Worm (Caenorhabditis elegans) whole organism, L3 larva: Measurements from ENCODE around the gene srab-6.

Experiments used
- R02D3.7 ChIP-seq: fragments of 150-350 bp; optimal IDR thresholded peaks from 2 replicates; lab custom pipeline; 2014; ENCODE audit warnings: missing biosample characterization, missing genetic modification characterization
- ZK546.5 ChIP-seq: sonication (generic microtip); optimal IDR thresholded peaks from 2 replicates; lab custom pipeline; 2017; ENCODE audit warnings: missing biosample characterization, missing genetic modification characterization
- aly-2 ChIP-seq: fragments of 150-350 bp; optimal IDR thresholded peaks from 2 replicates; lab custom pipeline; 2014; ENCODE audit warnings: missing biosample characterization, missing genetic modification characterization
- ama-1 ChIP-seq: fragments of 150-350 bp; optimal IDR thresholded peaks from 2 replicates; lab custom pipeline; 2018
- ceh-16 ChIP-seq: sonication (generic microtip); optimal IDR thresholded peaks from 2 replicates; lab custom pipeline; 2017; ENCODE audit warnings: missing biosample characterization, missing genetic modification characterization
- ceh-82 ChIP-seq: fragments of 150-350 bp; optimal IDR thresholded peaks from 2 replicates; lab custom pipeline; 2014; ENCODE audit warnings: missing biosample characterization, missing genetic modification characterization
- egl-27 ChIP-seq: sonication (generic microtip); optimal IDR thresholded peaks from 4 replicates; lab custom pipeline; 2017; ENCODE audit warnings: missing biosample characterization, missing genetic modification reagents, missing genetic modification characterization
- egl-5 ChIP-seq: fragments of 150-350 bp; optimal IDR thresholded peaks from 2 replicates; lab custom pipeline; 2017; ENCODE audit warnings: missing biosample characterization, missing genetic modification reagents, missing genetic modification characterization, inconsistent platforms
- elt-2 ChIP-seq: sonication (generic microtip); optimal IDR thresholded peaks from 2 replicates; lab custom pipeline; 2016; ENCODE audit warnings: missing genetic modification reagents, mild to moderate bottlenecking, missing genetic modification characterization, missing compliant biosample characterization
- eor-1 ChIP-seq, 2 experiments: fragments of 150-350 bp; optimal IDR thresholded peaks; 2 replicates each; lab custom pipeline; 2014 to 2018; ENCODE audit warnings: missing biosample characterization in 2 of 2, missing genetic modification characterization in 2 of 2
- fos-1 ChIP-seq: fragments of 150-350 bp; optimal IDR thresholded peaks from 2 replicates; lab custom pipeline; 2014; ENCODE audit warnings: missing biosample characterization, missing genetic modification characterization
- hmg-11 ChIP-seq: sonication (generic microtip); optimal IDR thresholded peaks from 2 replicates; lab custom pipeline; 2016; ENCODE audit warnings: missing genetic modification characterization, missing compliant biosample characterization
- jun-1 ChIP-seq: fragments of 150-350 bp; optimal IDR thresholded peaks from 2 replicates; lab custom pipeline; 2014; ENCODE audit warnings: missing biosample characterization, missing genetic modification reagents, missing genetic modification characterization
- lin-15B ChIP-seq: fragments of 150-350 bp; optimal IDR thresholded peaks from 2 replicates; lab custom pipeline; 2014; ENCODE audit warnings: missing biosample characterization, missing genetic modification characterization
- lin-39 ChIP-seq: fragments of 150-350 bp; optimal IDR thresholded peaks from 2 replicates; lab custom pipeline; 2018; ENCODE audit warnings: missing biosample characterization, missing genetic modification reagents, missing genetic modification characterization
- lsy-12 ChIP-seq: sonication (generic microtip); optimal IDR thresholded peaks from 2 replicates; lab custom pipeline; 2016; ENCODE audit warnings: mild to moderate bottlenecking, missing genetic modification characterization, missing compliant biosample characterization
- mdl-1 ChIP-seq: fragments of 150-350 bp; optimal IDR thresholded peaks from 2 replicates; lab custom pipeline; 2014; ENCODE audit warnings: missing biosample characterization, missing genetic modification characterization
- nhr-11 ChIP-seq: fragments of 150-350 bp; optimal IDR thresholded peaks from 2 replicates; lab custom pipeline; 2014; ENCODE audit warnings: missing biosample characterization, missing genetic modification characterization
- nhr-12 ChIP-seq: fragments of 150-350 bp; optimal IDR thresholded peaks from 2 replicates; lab custom pipeline; 2014; ENCODE audit warnings: missing biosample characterization, missing genetic modification characterization
- nhr-237 ChIP-seq: fragments of 150-350 bp; optimal IDR thresholded peaks from 2 replicates; lab custom pipeline; 2014; ENCODE audit warnings: missing biosample characterization, missing genetic modification characterization
- nhr-25 ChIP-seq: sonication (generic microtip); optimal IDR thresholded peaks from 2 replicates; lab custom pipeline; 2017; ENCODE audit warnings: missing biosample characterization, missing genetic modification characterization
- nhr-28 ChIP-seq: fragments of 150-350 bp; optimal IDR thresholded peaks from 2 replicates; lab custom pipeline; 2014; ENCODE audit warnings: missing biosample characterization, missing genetic modification characterization
- nhr-43 ChIP-seq: sonication (generic microtip); optimal IDR thresholded peaks from 2 replicates; lab custom pipeline; 2016; ENCODE audit warnings: mild to moderate bottlenecking, missing genetic modification characterization, missing compliant biosample characterization; ENCODE audit not compliant: poor library complexity, severe bottlenecking
- nhr-67 ChIP-seq: fragments of 150-350 bp; optimal IDR thresholded peaks from 2 replicates; lab custom pipeline; 2014; ENCODE audit warnings: missing biosample characterization, missing genetic modification characterization
- nhr-76 ChIP-seq: fragments of 150-350 bp; sonication (generic microtip); optimal IDR thresholded peaks from 5 replicates; lab custom pipeline; 2014; ENCODE audit warnings: missing biosample characterization, missing genetic modification characterization
- nhr-77 ChIP-seq: fragments of 150-350 bp; optimal IDR thresholded peaks from 2 replicates; lab custom pipeline; 2014; ENCODE audit warnings: missing biosample characterization, missing genetic modification characterization
- pqm-1 ChIP-seq: fragments of 150-350 bp; optimal IDR thresholded peaks from 2 replicates; lab custom pipeline; 2017; ENCODE audit warnings: missing biosample characterization, missing genetic modification characterization, inconsistent platforms
- sea-2 ChIP-seq: fragments of 150-350 bp; sonication (generic microtip); optimal IDR thresholded peaks from 4 replicates; lab custom pipeline; 2014; ENCODE audit warnings: missing biosample characterization, missing genetic modification reagents, missing genetic modification characterization
- snpc-4 ChIP-seq: fragments of 150-350 bp; optimal IDR thresholded peaks from 2 replicates; lab custom pipeline; 2014; ENCODE audit warnings: missing biosample characterization, missing genetic modification characterization
- tbx-2 ChIP-seq: sonication (generic microtip); optimal IDR thresholded peaks from 2 replicates; lab custom pipeline; 2016; ENCODE audit warnings: mild to moderate bottlenecking, missing genetic modification characterization, missing compliant biosample characterization
- unc-39 ChIP-seq: sonication (generic microtip); optimal IDR thresholded peaks from 4 replicates; lab custom pipeline; 2017; ENCODE audit warnings: missing biosample characterization, missing genetic modification characterization
- unc-62 ChIP-seq: fragments of 150-350 bp; sonication (generic microtip); optimal IDR thresholded peaks from 4 replicates; lab custom pipeline; 2014; ENCODE audit warnings: missing biosample characterization, missing genetic modification reagents, missing genetic modification characterization
- ztf-11 ChIP-seq: fragments of 150-350 bp; optimal IDR thresholded peaks from 2 replicates; lab custom pipeline; 2014; ENCODE audit warnings: missing biosample characterization, missing genetic modification characterization
- ztf-4 ChIP-seq: fragments of 150-350 bp; optimal IDR thresholded peaks from 2 replicates; lab custom pipeline; 2014; ENCODE audit warnings: missing biosample characterization, missing genetic modification characterization

srab-6 gene

DNA sequence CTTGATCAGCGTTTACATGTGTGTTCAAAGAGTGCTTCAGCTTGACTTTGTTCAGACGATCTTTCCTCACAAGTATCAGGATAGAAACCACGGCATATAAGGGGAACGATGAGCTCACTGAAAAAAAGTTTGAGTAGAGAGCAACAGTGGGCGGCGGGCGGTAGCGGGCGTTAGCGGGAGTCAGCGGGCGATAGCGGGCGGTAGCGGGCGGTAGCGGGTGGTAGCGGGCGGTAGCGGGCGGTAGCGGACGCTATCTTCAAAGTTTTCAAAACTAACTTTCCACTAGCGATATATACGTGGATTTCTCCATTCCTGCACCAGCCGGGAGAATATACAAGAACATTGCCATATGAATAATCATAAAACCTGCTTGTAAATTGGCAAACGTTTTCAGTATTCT is 6.5 kb downstream of the srab-6 start:
- TF ChIP-seq pqm-1 (no peak), lin-15B (tag; lab: Kevin White, UChicago) (no peak), ztf-4 (tag; lab: Kevin White, UChicago) (no peak), mdl-1 (tag; lab: Kevin White, UChicago) (no peak), egl-27 (tag; lab: Kevin White, UChicago) (no peak), ama-1 (lab: Kevin White, UChicago) (no peak), ZK546.5 (tag; lab: Kevin White, UChicago) (no peak), eor-1 (tag; optimal IDR thresholded peaks at IDR 0.05; lab: Kevin White, UChicago) (no peak), aly-2 (tag; lab: Kevin White, UChicago) (no peak), unc-62 (GFP tag; lab: Kevin White, UChicago) (no peak)

DNA sequence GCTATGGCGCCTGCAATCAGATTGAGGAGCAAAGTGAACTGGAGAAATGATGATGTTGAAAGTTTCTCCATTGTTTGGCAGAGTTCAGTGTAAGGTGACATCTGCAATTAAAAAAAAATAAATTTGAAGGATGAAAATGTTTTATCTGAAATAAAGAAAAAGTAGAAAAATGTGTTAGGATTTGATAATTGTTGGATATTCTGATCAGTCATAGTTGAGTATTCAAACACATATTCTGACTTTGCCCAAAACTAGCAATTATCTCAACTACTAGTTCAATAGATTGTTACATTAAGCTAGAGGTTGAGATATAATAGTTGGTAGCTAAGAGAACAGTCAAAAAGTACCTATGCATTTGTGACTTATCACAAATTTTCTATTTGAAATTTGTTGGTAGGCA is 7.3 kb downstream of the srab-6 start, which contains the start of gene srab-10:
Gene srab-10 (minus strand): TSS at position 101 of the 400 bp plus-strand sequence.
- TF ChIP-seq mdl-1 (tag; lab: Kevin White, UChicago) = no peak
- TF ChIP-seq pqm-1 = no peak
- no peak for TF ChIP-seq nhr-67 (tag; lab: Kevin White, UChicago)
- no peak for TF ChIP-seq nhr-77 (tag; lab: Kevin White, UChicago)
- TF ChIP-seq ama-1 (lab: Kevin White, UChicago) = no peak
- TF ChIP-seq R02D3.7 (tag; lab: Kevin White, UChicago) = no peak
- no peak for TF ChIP-seq eor-1 (tag; optimal IDR thresholded peaks at IDR 0.05; lab: Kevin White, UChicago)
- no peak for TF ChIP-seq ceh-16 (tag; lab: Kevin White, UChicago)
- TF ChIP-seq ztf-4 (tag; lab: Kevin White, UChicago) = no peak
- no peak for TF ChIP-seq nhr-237 (tag; lab: Kevin White, UChicago)
- no peak for TF ChIP-seq egl-27 (tag; lab: Kevin White, UChicago)
- TF ChIP-seq jun-1 = no peak
- TF ChIP-seq lsy-12 (tag; lab: Kevin White, UChicago) = no peak
- no peak for TF ChIP-seq nhr-43
- TF ChIP-seq egl-5 = no peak
- TF ChIP-seq nhr-76 (tag; lab: Kevin White, UChicago) = no peak
- no peak for TF ChIP-seq nhr-12 (tag; lab: Kevin White, UChicago)

DNA sequence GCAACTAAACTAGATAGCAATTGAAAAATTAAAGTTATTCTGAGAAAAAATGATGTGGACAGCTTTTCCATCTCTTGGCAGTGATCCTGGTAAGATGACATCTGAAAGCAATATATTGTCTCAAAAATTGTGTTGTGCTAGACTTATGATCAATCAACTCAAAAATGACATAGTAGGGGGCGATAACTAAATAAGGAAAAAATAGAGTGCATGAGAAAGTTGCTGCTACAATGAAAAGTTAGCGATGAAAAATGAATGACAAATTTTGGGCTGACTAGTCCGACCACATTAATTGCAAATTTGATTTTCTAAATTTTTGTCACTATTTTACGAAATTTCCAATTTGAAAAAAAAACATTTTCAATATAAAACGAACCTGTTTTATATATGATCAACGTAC is 10.6 kb downstream of the srab-6 start, which contains the start of gene srab-9:
Gene srab-9 (minus strand): TSS at position 101 of the 400 bp plus-strand sequence.
- TF ChIP-seq nhr-77 (tag; lab: Kevin White, UChicago) (no peak), egl-5 (no peak), ama-1 (lab: Kevin White, UChicago) (no peak), ztf-11 (tag; lab: Kevin White, UChicago) (no peak), egl-27 (tag; lab: Kevin White, UChicago) (no peak), elt-2 (tag; lab: Kevin White, UChicago) (no peak), lin-39 (tag; lab: Kevin White, UChicago) (no peak), tbx-2 (no peak), unc-39 (tag; lab: Kevin White, UChicago) (no peak), nhr-76 (tag; lab: Kevin White, UChicago) (no peak), nhr-12 (tag; lab: Kevin White, UChicago) (no peak), jun-1 (no peak)
- TF ChIP-seq, all 47 proteins: peak for 0

DNA sequence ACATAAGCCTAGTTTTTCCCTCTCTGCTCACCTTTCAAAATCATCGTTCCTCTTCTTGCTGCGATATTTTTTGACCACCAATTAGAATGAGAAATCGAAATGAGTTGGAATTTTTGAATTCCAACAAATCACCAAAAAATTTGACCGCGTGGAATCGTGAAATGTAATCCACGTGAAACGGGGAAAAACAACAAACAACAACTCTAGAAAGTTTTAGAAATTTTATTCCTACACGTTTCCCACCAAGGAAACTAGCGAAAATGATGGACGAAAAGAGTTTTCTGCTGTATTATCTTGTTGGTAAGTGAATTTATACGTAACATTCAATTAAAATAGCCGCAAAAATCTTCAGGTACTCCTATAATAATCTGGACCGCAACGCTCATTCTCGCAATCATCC is 13.3 kb downstream of the srab-6 start, which contains the start of the genes irld-3 and F02C9.1:
Gene irld-3 (minus strand): TSS at position 101 of the 400 bp plus-strand sequence.
Gene F02C9.1 (plus strand): TSS at position 216 of the 400 bp plus-strand sequence.
- no peak for TF ChIP-seq ceh-82 (tag; lab: Kevin White, UChicago)

DNA sequence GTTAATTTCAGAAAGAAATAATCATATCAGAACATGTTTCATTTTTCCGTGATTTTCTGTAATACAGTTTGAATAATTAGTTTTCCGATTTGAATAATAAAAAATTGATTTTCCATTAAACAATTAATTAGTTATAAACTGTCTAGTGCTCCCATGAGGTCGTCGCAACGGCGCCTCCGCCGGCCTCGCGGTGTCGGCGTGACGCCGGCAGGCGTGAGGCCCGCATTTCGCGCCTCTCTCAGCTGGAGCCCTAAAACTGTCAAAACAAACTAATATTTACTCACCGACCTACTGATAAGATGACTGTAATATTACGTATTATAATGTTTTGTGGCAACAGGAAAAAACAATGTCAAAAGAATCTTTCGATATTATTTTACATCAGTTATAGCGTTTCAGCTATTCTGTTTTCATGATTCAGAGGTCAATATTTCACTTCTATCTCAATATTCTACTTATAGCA is 18.4 kb downstream of the srab-6 start, which contains the start of gene F02C9.2:
Gene F02C9.2 (plus strand): TSS at position 413 of the 463 bp plus-strand sequence.
- no peak for TF ChIP-seq nhr-25 (tag; lab: Kevin White, UChicago)
- TF ChIP-seq lsy-12 (tag; lab: Kevin White, UChicago) = no peak
- no peak for TF ChIP-seq hmg-11 (tag; lab: Kevin White, UChicago)
- TF ChIP-seq ztf-11 (tag; lab: Kevin White, UChicago) = no peak
- TF ChIP-seq ZK546.5 (tag; lab: Kevin White, UChicago) = no peak
- no peak for TF ChIP-seq ama-1 (lab: Kevin White, UChicago)
- TF ChIP-seq fos-1 (tag; lab: Kevin White, UChicago) = no peak
- TF ChIP-seq ceh-16 (tag; lab: Kevin White, UChicago) = no peak
- TF ChIP-seq nhr-28 = no peak
- no peak for TF ChIP-seq sea-2
- TF ChIP-seq snpc-4 (tag; lab: Kevin White, UChicago) = no peak
- no peak for TF ChIP-seq nhr-67 (tag; lab: Kevin White, UChicago)
- TF ChIP-seq unc-62 (GFP tag; lab: Kevin White, UChicago) = no peak
- no peak for TF ChIP-seq nhr-11 (tag; lab: Kevin White, UChicago)
